Worm (Caenorhabditis elegans): Measurements from ENCODE around the gene Y38H6C.25.

The Y38H6C.25 gene

ce11 chrV:20489102-20489501, 29.9 kb upstream of the Y38H6C.25 start, which contains the start of gene srbc-78:
Gene srbc-78 (minus strand): TSS chrV:20489202.
- no peak for TF ChIP-seq klf-2 (GFP tag; conservative IDR thresholded peaks at IDR 0.05)
- TF ChIP-seq tab-1 (GFP tag; IDR thresholded peaks at IDR 0.05), result no peak
- TF ChIP-seq T22C8.4 (GFP tag; IDR thresholded peaks at IDR 0.05), result no peak
- TF ChIP-seq flt-1 (GFP tag; IDR thresholded peaks at IDR 0.05), result no peak
- TF ChIP-seq ztf-29 (GFP tag; IDR thresholded peaks at IDR 0.05), result no peak
- no peak for TF ChIP-seq ref-1 (GFP tag; conservative IDR thresholded peaks at IDR 0.05)
- TF ChIP-seq med-1 (GFP tag; optimal IDR thresholded peaks at IDR 0.05; ENCODE audit: insufficient read depth), result no peak
- TF ChIP-seq ztf-23 (GFP tag; IDR thresholded peaks at IDR 0.05), result no peak
- no peak for TF ChIP-seq cog-1 (tag; optimal IDR thresholded peaks at IDR 0.05)

DNA sequence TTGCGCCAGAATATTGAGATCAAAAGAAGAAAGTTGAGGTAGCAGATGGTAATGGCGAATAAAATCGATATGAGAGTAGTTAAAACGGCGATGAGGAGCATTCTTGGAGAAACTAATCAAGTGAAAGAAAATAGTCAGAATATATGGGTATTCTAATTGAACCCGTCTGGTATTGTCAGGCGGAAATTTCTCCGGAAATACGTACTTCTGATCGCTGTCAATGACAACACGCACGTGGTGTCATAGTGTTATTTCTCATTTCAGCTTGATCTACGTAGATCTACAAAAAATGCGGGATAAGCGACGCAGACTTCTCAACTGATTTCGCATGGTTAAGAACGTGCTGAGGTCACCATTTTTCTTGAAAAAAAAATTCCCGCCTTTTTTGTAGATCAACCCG, 26.6 kb upstream of the Y38H6C.25 start, which contains the start of gene srbc-79:
srbc-79 (minus strand) TSS at position 101 of the 400 bp plus-strand sequence.
- TF ChIP-seq flt-1 (GFP tag; IDR thresholded peaks at IDR 0.05) (no peak), klf-2 (GFP tag; conservative IDR thresholded peaks at IDR 0.05) (no peak), ztf-23 (GFP tag; IDR thresholded peaks at IDR 0.05) (no peak), tab-1 (GFP tag; IDR thresholded peaks at IDR 0.05) (no peak), ztf-29 (GFP tag; IDR thresholded peaks at IDR 0.05) (no peak), cog-1 (tag; optimal IDR thresholded peaks at IDR 0.05) (no peak), T22C8.4 (GFP tag; IDR thresholded peaks at IDR 0.05) (no peak), ref-1 (GFP tag; conservative IDR thresholded peaks at IDR 0.05) (no peak), med-1 (GFP tag; optimal IDR thresholded peaks at IDR 0.05; ENCODE audit: insufficient read depth) (no peak)

ce11 chrV:20493271-20494231, 25.5 kb upstream of the Y38H6C.25 start, which contains the start of gene B0250.5:
Gene B0250.5 (plus strand): TSS chrV:20493924.
- TF ChIP-seq ref-1 (GFP tag; conservative IDR thresholded peaks at IDR 0.05) (no peak), ztf-23 (GFP tag; IDR thresholded peaks at IDR 0.05) (0 out of 2 replicates have a peak, but pooled peaks have one; percentile 42)

ce11 chrV:20497537-20497936, 21.5 kb upstream of the Y38H6C.25 start:
- TF ChIP-seq ref-1 (GFP tag; conservative IDR thresholded peaks at IDR 0.05), result no peak
- no peak for TF ChIP-seq ztf-23 (GFP tag; IDR thresholded peaks at IDR 0.05)

DNA sequence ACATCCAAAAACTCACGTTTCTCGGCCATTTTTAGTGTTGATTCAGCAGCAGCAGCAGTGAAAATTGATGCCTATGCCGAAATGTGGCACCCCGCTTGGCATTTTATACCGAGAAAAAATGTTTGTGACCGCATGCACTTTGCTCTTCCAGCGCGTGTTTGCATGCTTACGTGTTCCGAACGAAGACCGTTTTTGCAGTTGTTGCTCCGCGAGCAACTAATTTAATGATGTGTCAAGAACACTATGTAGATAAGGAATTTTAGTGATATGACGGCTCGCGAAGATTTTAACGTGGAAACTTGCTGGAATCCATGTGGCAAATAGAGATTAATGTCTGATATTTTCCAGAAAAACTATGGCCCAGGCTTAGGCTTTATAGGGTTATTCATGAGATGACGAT, 20.0 kb upstream of the Y38H6C.25 start, which contains the start of gene dct-16:
dct-16 (minus strand) TSS at position 78 of the 400 bp plus-strand sequence.
- TF ChIP-seq ztf-29 (GFP tag; IDR thresholded peaks at IDR 0.05) (no peak), tab-1 (GFP tag; IDR thresholded peaks at IDR 0.05) (no peak), med-1 (GFP tag; optimal IDR thresholded peaks at IDR 0.05; ENCODE audit: insufficient read depth) (no peak), klf-2 (GFP tag; conservative IDR thresholded peaks at IDR 0.05) (no peak), cog-1 (tag; optimal IDR thresholded peaks at IDR 0.05) (no peak), T22C8.4 (GFP tag; IDR thresholded peaks at IDR 0.05) (no peak), ref-1 (GFP tag; conservative IDR thresholded peaks at IDR 0.05) (no peak), flt-1 (GFP tag; IDR thresholded peaks at IDR 0.05) (no peak), ztf-23 (GFP tag; IDR thresholded peaks at IDR 0.05) (no peak)

ce11 chrV:20499642-20500041, 19.4 kb upstream of the Y38H6C.25 start:
- no peak for TF ChIP-seq ztf-23 (GFP tag; IDR thresholded peaks at IDR 0.05)
- TF ChIP-seq ref-1 (GFP tag; conservative IDR thresholded peaks at IDR 0.05), result no peak
- no peak for TF ChIP-seq ztf-29 (GFP tag; IDR thresholded peaks at IDR 0.05)
- TF ChIP-seq T22C8.4 (GFP tag; IDR thresholded peaks at IDR 0.05), result no peak
- TF ChIP-seq med-1 (GFP tag; optimal IDR thresholded peaks at IDR 0.05; ENCODE audit: insufficient read depth), result no peak
- no peak for TF ChIP-seq cog-1 (tag; optimal IDR thresholded peaks at IDR 0.05)
- no peak for TF ChIP-seq klf-2 (GFP tag; conservative IDR thresholded peaks at IDR 0.05)
- TF ChIP-seq flt-1 (GFP tag; IDR thresholded peaks at IDR 0.05), result no peak
- no peak for TF ChIP-seq tab-1 (GFP tag; IDR thresholded peaks at IDR 0.05)

- no peak for TF ChIP-seq cog-1 (tag; optimal IDR thresholded peaks at IDR 0.05)
- TF ChIP-seq ztf-23 (GFP tag; IDR thresholded peaks at IDR 0.05), result no peak
- TF ChIP-seq T22C8.4 (GFP tag; IDR thresholded peaks at IDR 0.05), result no peak
- no peak for TF ChIP-seq ztf-29 (GFP tag; IDR thresholded peaks at IDR 0.05)
- TF ChIP-seq med-1 (GFP tag; optimal IDR thresholded peaks at IDR 0.05; ENCODE audit: insufficient read depth), result no peak
- no peak for TF ChIP-seq flt-1 (GFP tag; IDR thresholded peaks at IDR 0.05)
- TF ChIP-seq ref-1 (GFP tag; conservative IDR thresholded peaks at IDR 0.05), result no peak
- TF ChIP-seq tab-1 (GFP tag; IDR thresholded peaks at IDR 0.05), result no peak
- no peak for TF ChIP-seq klf-2 (GFP tag; conservative IDR thresholded peaks at IDR 0.05)
Observed at ce11 chrV:20500405-20500804, 18.6 kb upstream of the Y38H6C.25 start, which contains the start of gene dct-14. Gene dct-14 (minus strand): TSS chrV:20500505.

- TF ChIP-seq flt-1 (GFP tag; IDR thresholded peaks at IDR 0.05) (no peak), med-1 (GFP tag; optimal IDR thresholded peaks at IDR 0.05; ENCODE audit: insufficient read depth) (no peak), ztf-29 (GFP tag; IDR thresholded peaks at IDR 0.05) (no peak), ztf-23 (GFP tag; IDR thresholded peaks at IDR 0.05) (no peak), klf-2 (GFP tag; conservative IDR thresholded peaks at IDR 0.05) (no peak), T22C8.4 (GFP tag; IDR thresholded peaks at IDR 0.05) (no peak), cog-1 (tag; optimal IDR thresholded peaks at IDR 0.05) (no peak), tab-1 (GFP tag; IDR thresholded peaks at IDR 0.05) (no peak)
Observed at ce11 chrV:20504997-20505396, 14.0 kb upstream of the Y38H6C.25 start, which contains the start of gene Y38H6C.4. Gene Y38H6C.4 (minus strand): TSS chrV:20505097.

- TF ChIP-seq ztf-29 (GFP tag; IDR thresholded peaks at IDR 0.05) (no peak), tab-1 (GFP tag; IDR thresholded peaks at IDR 0.05) (no peak), ztf-23 (GFP tag; IDR thresholded peaks at IDR 0.05) (no peak), flt-1 (GFP tag; IDR thresholded peaks at IDR 0.05) (no peak), T22C8.4 (GFP tag; IDR thresholded peaks at IDR 0.05) (no peak), ref-1 (GFP tag; conservative IDR thresholded peaks at IDR 0.05) (no peak), klf-2 (GFP tag; conservative IDR thresholded peaks at IDR 0.05) (no peak), cog-1 (tag; optimal IDR thresholded peaks at IDR 0.05) (no peak), med-1 (GFP tag; optimal IDR thresholded peaks at IDR 0.05; ENCODE audit: insufficient read depth) (no peak)
Observed at ce11 chrV:20506542-20506941, 12.5 kb upstream of the Y38H6C.25 start.
